Fruit fly (Drosophila melanogaster) Kc167 (cell line): ENCODE measurements around the gene ifc.

Experiments
- Sin3A ChIP-seq: fragments of >200 bp; optimal IDR thresholded peaks from 2 replicates; lab custom pipeline; 2018; ENCODE audit warnings: missing external identifiers
- h ChIP-seq: fragments of >200 bp; optimal IDR thresholded peaks from 3 replicates; lab custom pipeline; 2018; ENCODE audit warnings: missing external identifiers
- insv ChIP-seq: fragments of >200 bp; optimal IDR thresholded peaks from 3 replicates; lab custom pipeline; 2018; ENCODE audit warnings: missing external identifiers
- psq ChIP-seq: fragments of >200 bp; optimal IDR thresholded peaks from 2 replicates; lab custom pipeline; 2017; ENCODE audit warnings: missing external identifiers
- ttk ChIP-seq: sonication (Bioruptor generic); optimal IDR thresholded peaks from 2 replicates; lab custom pipeline; 2017; ENCODE audit warnings: missing external identifiers

dm6 chr2L:6000065-6000464 lies 13.9 kb downstream of the ifc start, which contains the start of gene Tsp26A:
- TF ChIP-seq psq (lab: Kevin White, UChicago) (no peak), ttk (lab: Kevin White, UChicago) (no peak), h (lab: Kevin White, UChicago) (no peak), insv (lab: Kevin White, UChicago) (no peak), Sin3A (lab: Kevin White, UChicago) (no peak)
